Worm (Caenorhabditis elegans) whole organism, midembryonic: ENCODE data around the gene dhcr-24.
A peak's percentile ranks its signal among the peaks of the same experiment; 100 is the strongest.

ENCODE experiments used
- T22C8.4 ChIP-seq: fragments of 200-800 bp; sonication (Bioruptor generic); IDR thresholded peaks from 2 replicates; pipeline ENCODE4 v1.3.6; 2022; ENCODE audit warnings: missing genetic modification characterization, missing compliant biosample characterization
- flt-1 ChIP-seq: fragments of 200-800 bp; sonication (Bioruptor generic); IDR thresholded peaks from 2 replicates; pipeline ENCODE4 v1.3.6; 2022; ENCODE audit warnings: missing genetic modification characterization, missing compliant biosample characterization
- klf-2 ChIP-seq: fragments of 200-800 bp; sonication (Bioruptor generic); conservative IDR thresholded peaks from 2 replicates; pipeline ENCODE4 v1.3.6; 2022; ENCODE audit warnings: missing genetic modification reagents, missing genetic modification characterization, missing compliant biosample characterization
- med-1 ChIP-seq: sonication (generic microtip); optimal IDR thresholded peaks from 2 replicates; lab custom pipeline; 2017; ENCODE audit warnings: missing genetic modification characterization, mild to moderate bottlenecking, missing compliant biosample characterization, antibody characterized with exemption, missing genetic modification reagents; ENCODE audit not compliant: insufficient read depth
- ref-1 ChIP-seq: fragments of 200-800 bp; sonication (Bioruptor generic); conservative IDR thresholded peaks from 2 replicates; pipeline ENCODE4 v1.3.6; 2022; ENCODE audit warnings: missing genetic modification reagents, missing genetic modification characterization, missing compliant biosample characterization
- ztf-29 ChIP-seq: fragments of 200-800 bp; sonication (Bioruptor generic); IDR thresholded peaks from 2 replicates; pipeline ENCODE4 v1.3.6; 2022; ENCODE audit warnings: missing genetic modification reagents, missing genetic modification characterization, missing compliant biosample characterization

DNA sequence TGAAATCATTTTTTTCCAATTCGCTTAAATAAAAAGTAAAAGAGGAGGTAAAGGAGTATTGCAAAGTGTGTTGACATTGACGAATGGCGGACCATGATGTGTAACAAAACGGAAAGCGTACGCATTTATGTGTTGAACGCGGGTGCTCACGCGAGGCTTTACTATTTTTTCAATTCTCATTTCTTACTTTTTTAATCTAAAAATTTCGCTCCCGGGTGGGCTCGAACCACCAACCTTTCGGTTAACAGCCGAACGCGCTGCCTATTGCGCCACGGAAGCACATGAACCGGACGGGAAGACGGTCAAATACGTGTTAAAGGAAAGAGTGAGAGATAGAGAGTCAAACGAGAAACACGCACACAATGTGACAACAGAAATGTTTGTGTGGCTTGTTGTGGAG, 14.6 kb downstream of the dhcr-24 start:
- TF ChIP-seq ztf-29: peak; percentile 90
- TF ChIP-seq T22C8.4 (GFP tag; lab: Robert Waterston, UW): peak; percentile 87
- peak; percentile 77 for TF ChIP-seq klf-2
- peak; percentile 84 for TF ChIP-seq ref-1 (GFP tag; lab: Robert Waterston, UW)
- TF ChIP-seq flt-1 (GFP tag; lab: Robert Waterston, UW): peak; percentile 95
- TF ChIP-seq med-1 (GFP tag; lab: Kevin White, UChicago): peak; percentile 72
